4 worm cellular contexts compared by ENCODE assay signal in genomic region chrX:13387497-13387953, ce11.
A peak's percentile ranks its signal among the peaks of the same experiment; 100 is the strongest.
TF ChIP-seq lines count a peak whose summit lies in the region.

Gene C49F8.3 (minus strand): TSS chrX:13387547.

TF ChIP-seq in whole organism, L1 larva, 84 proteins besides CTCF, POLR2A, EP300 and RAD21:
- TF ChIP-seq lin-35 (GFP tag; optimal IDR thresholded peaks at IDR 0.05; lab: Kevin White, UChicago), result no peak
- peak in 1 of 6 experiments; percentile 1 for TF ChIP-seq elt-3 (tag; optimal IDR thresholded peaks at IDR 0.05; lab: Kevin White, UChicago)
- peak; percentile 20 for TF ChIP-seq lin-14 (GFP tag; optimal IDR thresholded peaks at IDR 0.05; lab: Kevin White, UChicago)
- TF ChIP-seq blmp-1 (tag; optimal IDR thresholded peaks at IDR 0.05; lab: Kevin White, UChicago), result peak; percentile 87
- TF ChIP-seq nhr-71 (tag; optimal IDR thresholded peaks at IDR 0.05; lab: Kevin White, UChicago), result peak; percentile 21

TF ChIP-seq in whole organism, L2 larva, 48 proteins besides CTCF, POLR2A, EP300 and RAD21:
- TF ChIP-seq lin-11 (tag; optimal IDR thresholded peaks at IDR 0.05; lab: Kevin White, UChicago) (no peak), blmp-1 (tag; optimal IDR thresholded peaks at IDR 0.05; lab: Kevin White, UChicago; ENCODE audit: insufficient read depth) (peak; percentile 94), sma-3 (GFP tag; optimal IDR thresholded peaks at IDR 0.05; lab: Kevin White, UChicago) (no peak)

TF ChIP-seq in whole organism, L3 larva, 47 proteins besides CTCF, POLR2A, EP300 and RAD21:
- TF ChIP-seq ztf-11 (tag; optimal IDR thresholded peaks at IDR 0.05; lab: Kevin White, UChicago) (no peak), nhr-23 (tag; optimal IDR thresholded peaks at IDR 0.05; lab: Kevin White, UChicago) (peak; percentile 1), nhr-11 (tag; optimal IDR thresholded peaks at IDR 0.05; lab: Kevin White, UChicago) (no peak), fkh-10 (GFP tag; optimal IDR thresholded peaks at IDR 0.05; lab: Kevin White, UChicago) (no peak)

TF ChIP-seq in whole organism, L4 larva, 104 proteins besides CTCF, POLR2A, EP300 and RAD21:
- TF ChIP-seq nhr-25 (tag; optimal IDR thresholded peaks at IDR 0.05; lab: Kevin White, UChicago; ENCODE audit: borderline replicate concordance, insufficient read depth) (peak; percentile 1), snpc-4 (tag; optimal IDR thresholded peaks at IDR 0.05; lab: Kevin White, UChicago) (no peak), unc-62 (GFP tag; optimal IDR thresholded peaks at IDR 0.05 in 1 of 2; lab: Kevin White, UChicago) (peak in 1 of 2 experiments; percentile 11), unc-62 (tag; optimal IDR thresholded peaks at IDR 0.05; lab: Kevin White, UChicago) (no peak), spr-3 (GFP tag; optimal IDR thresholded peaks at IDR 0.05; lab: Kevin White, UChicago) (no peak)
